Worm (Caenorhabditis elegans): ENCODE data around the gene amt-1.

amt-1 gene

ce11 chrX:4544543-4544942 is 26.7 kb upstream of the amt-1 start, which contains the start of gene C07A12.2:
TSS of gene C07A12.2 (plus strand) at chrX:4544843.
- TF ChIP-seq mes-4 (tag; optimal IDR thresholded peaks at IDR 0.05) (no peak), mcd-1 (GFP tag; IDR thresholded peaks at IDR 0.05) (no peak), lag-1 (GFP tag; IDR thresholded peaks at IDR 0.05) (no peak), F49E8.2 (tag; optimal IDR thresholded peaks at IDR 0.05; ENCODE audit: insufficient read depth) (no peak), hlh-12 (tag; optimal IDR thresholded peaks at IDR 0.05) (no peak)

ce11 chrX:4548929-4549328 is 22.3 kb upstream of the amt-1 start:
- no peak for TF ChIP-seq ceh-27 (GFP tag; optimal IDR thresholded peaks at IDR 0.05)
- TF ChIP-seq ZK185.1 (tag; optimal IDR thresholded peaks at IDR 0.05; ENCODE audit: poor library complexity, severe bottlenecking): no peak
- TF ChIP-seq Y79H2A.3 (GFP tag; conservative IDR thresholded peaks at IDR 0.05): no peak
- no peak for TF ChIP-seq him-1 (tag; optimal IDR thresholded peaks at IDR 0.05)
- no peak for TF ChIP-seq nhr-90 (tag; optimal IDR thresholded peaks at IDR 0.05)
- TF ChIP-seq lir-1 (GFP tag; conservative IDR thresholded peaks at IDR 0.05): no peak
- no peak for TF ChIP-seq lin-54 (GFP tag; optimal IDR thresholded peaks at IDR 0.05)
- TF ChIP-seq aptf-2 (GFP tag; conservative IDR thresholded peaks at IDR 0.05): no peak
- TF ChIP-seq dox-1 (GFP tag; IDR thresholded peaks at IDR 0.05): no peak
- TF ChIP-seq lin-35 (GFP tag; optimal IDR thresholded peaks at IDR 0.05): no peak
- TF ChIP-seq nhr-120 (GFP tag; IDR thresholded peaks at IDR 0.05): no peak
- TF ChIP-seq mcd-1 (GFP tag; IDR thresholded peaks at IDR 0.05): no peak
- TF ChIP-seq unc-62 (GFP tag; optimal IDR thresholded peaks at IDR 0.05): no peak
- no peak for TF ChIP-seq egl-44 (GFP tag; IDR thresholded peaks at IDR 0.05)
- no peak for TF ChIP-seq dpff-1 (tag; optimal IDR thresholded peaks at IDR 0.05)
- TF ChIP-seq ztf-3 (GFP tag; optimal IDR thresholded peaks at IDR 0.05): no peak
- TF ChIP-seq C17E4.6 (GFP tag; IDR thresholded peaks at IDR 0.05): no peak
- no peak for TF ChIP-seq mxl-1 (tag; optimal IDR thresholded peaks at IDR 0.05)
- TF ChIP-seq attf-6 (GFP tag; IDR thresholded peaks at IDR 0.05): no peak
- no peak for TF ChIP-seq ceh-100 (GFP tag; IDR thresholded peaks at IDR 0.05)

DNA sequence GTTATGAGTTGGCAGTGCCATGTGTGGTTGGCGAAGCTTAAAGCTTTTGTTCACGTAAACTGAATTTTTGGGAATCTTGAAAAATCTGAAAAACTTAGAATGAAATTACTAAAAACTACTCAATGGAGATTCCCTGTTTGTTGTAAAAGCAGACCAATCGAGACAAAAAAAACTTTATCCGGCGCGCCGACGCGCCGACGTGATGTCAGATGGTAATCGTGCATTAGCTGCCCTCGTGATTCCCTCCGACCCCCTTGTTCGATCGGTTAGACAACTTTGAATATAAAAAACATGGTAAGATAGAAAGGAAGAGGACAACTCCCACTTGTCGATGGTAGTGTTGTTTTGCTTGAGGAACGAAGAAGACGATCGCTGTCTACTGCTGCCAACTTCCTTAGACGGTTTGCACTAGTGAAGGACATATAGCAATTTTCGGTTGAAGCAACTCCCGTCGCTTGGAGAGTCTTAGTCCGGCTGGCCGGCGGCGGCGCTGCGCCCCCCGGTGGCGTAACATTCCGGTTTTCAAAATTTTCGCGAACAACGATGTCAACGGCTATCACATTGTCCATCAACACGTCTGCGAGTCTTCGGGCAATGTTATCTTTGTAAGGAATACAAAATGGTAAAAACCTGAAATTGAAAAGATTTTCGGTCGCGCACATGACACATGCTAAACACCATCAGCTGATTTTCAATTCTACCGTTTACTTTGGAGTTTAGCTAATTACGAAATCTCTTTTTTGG is 21.2 kb upstream of the amt-1 start, which contains the start of gene C07A12.18:
TSS of gene C07A12.18 (minus strand) at position 51 of the 744 bp plus-strand sequence.
- TF ChIP-seq madf-8 (GFP tag; conservative IDR thresholded peaks at IDR 0.05) (no peak), Y53G8AR.9 (GFP tag; conservative IDR thresholded peaks at IDR 0.05) (no peak), cebp-1 (GFP tag; IDR thresholded peaks at IDR 0.05) (peak; percentile 57; the same call in 1 of the 2 replicates), cebp-1 (tag; optimal IDR thresholded peaks at IDR 0.05) (no peak), C06A6.2 (GFP tag; conservative IDR thresholded peaks at IDR 0.05) (no peak), unc-62 (GFP tag; optimal IDR thresholded peaks at IDR 0.05) (no peak), ztf-25 (GFP tag; IDR thresholded peaks at IDR 0.05) (no peak), tbx-9 (tag; optimal IDR thresholded peaks at IDR 0.05; ENCODE audit: borderline replicate concordance) (no peak)

DNA sequence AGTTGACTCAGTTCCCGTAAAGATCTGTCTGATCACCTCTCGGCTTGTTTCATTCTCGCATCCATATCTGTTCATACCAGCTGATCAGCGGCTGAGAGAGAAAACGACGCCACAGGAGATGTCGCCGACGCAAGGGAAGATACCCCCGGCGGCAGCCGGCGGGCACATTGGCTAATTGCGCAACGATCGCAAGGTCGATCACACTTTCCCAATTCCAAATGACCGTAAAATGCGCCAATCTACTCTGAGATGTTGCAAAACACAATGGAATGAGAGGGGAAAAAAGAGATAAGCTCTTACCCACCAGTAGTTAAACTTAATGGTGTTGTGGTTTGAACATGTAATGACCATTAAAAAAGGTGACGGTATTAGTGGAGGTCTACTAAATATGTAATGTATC is 20.2 kb upstream of the amt-1 start:
- TF ChIP-seq ets-4 (GFP tag; optimal IDR thresholded peaks at IDR 0.05) (no peak), zfh-2 (GFP tag; conservative IDR thresholded peaks at IDR 0.05) (peak; percentile 46), cebp-1 (GFP tag; IDR thresholded peaks at IDR 0.05) (no peak), cebp-1 (tag; optimal IDR thresholded peaks at IDR 0.05) (peak; percentile 13), madf-3 (GFP tag; IDR thresholded peaks at IDR 0.05) (0 out of 2 replicates have a peak, but pooled peaks have one; percentile 53), hmg-20 (GFP tag; IDR thresholded peaks at IDR 0.05) (no peak), dox-1 (GFP tag; IDR thresholded peaks at IDR 0.05) (0 out of 2 replicates have a peak, but pooled peaks have one; percentile 19), xnd-1 (tag; optimal IDR thresholded peaks at IDR 0.05) (no peak), repo-1 (tag; optimal IDR thresholded peaks at IDR 0.05) (no peak), egl-18 (GFP tag; IDR thresholded peaks at IDR 0.05) (no peak), let-607 (tag; optimal IDR thresholded peaks at IDR 0.05) (no peak), nhr-80 (tag; optimal IDR thresholded peaks at IDR 0.05) (no peak), tlf-1 (GFP tag; optimal IDR thresholded peaks at IDR 0.05) (no peak), bed-2 (GFP tag; IDR thresholded peaks at IDR 0.05) (no peak), ztf-3 (GFP tag; optimal IDR thresholded peaks at IDR 0.05) (no peak), somi-1 (GFP tag; optimal IDR thresholded peaks at IDR 0.05) (no peak), F49E8.2 (tag; optimal IDR thresholded peaks at IDR 0.05; ENCODE audit: insufficient read depth) (no peak), lag-1 (GFP tag; IDR thresholded peaks at IDR 0.05) (no peak)
